ENCODE assay signal across 4 fruit fly cellular contexts in genomic region chr3R:10170356-10170876, dm6.
TF ChIP-seq lines count a peak whose summit lies in the region.

Best1 (minus strand) TSS chr3R:10170487.

TF ChIP-seq in whole organism, adult, 20 proteins besides CTCF, POLR2A, EP300 and RAD21 (continued from another document):
- TF ChIP-seq CG33017 (tag; optimal IDR thresholded peaks at IDR 0.05; lab: Kevin White, UChicago) = peak; percentile 93
- TF ChIP-seq cic (GFP tag; optimal IDR thresholded peaks at IDR 0.05; lab: Kevin White, UChicago) = peak; percentile 64
TF ChIP-seq in whole organism, adult: peak in this region for 18.

TF ChIP-seq in whole organism, embryonic, 481 proteins besides CTCF, POLR2A, EP300 and RAD21 (continued from another document and continues in another):
- TF ChIP-seq CG15479 (GFP tag; optimal IDR thresholded peaks at IDR 0.05; lab: Kevin White, UChicago) (no peak), CG1832 (GFP tag; optimal IDR thresholded peaks at IDR 0.05; lab: Kevin White, UChicago) (no peak), CG7928 (GFP tag; optimal IDR thresholded peaks at IDR 0.05; lab: Kevin White, UChicago) (peak; percentile 32), CG18599 (GFP tag; optimal IDR thresholded peaks at IDR 0.05; lab: Kevin White, UChicago) (peak; percentile 94), CG1647 (GFP tag; optimal IDR thresholded peaks at IDR 0.05; lab: Kevin White, UChicago) (peak; percentile 24), CG1603 (tag; optimal IDR thresholded peaks at IDR 0.05; lab: Kevin White, UChicago) (peak; percentile 82), CG30403 (GFP tag; optimal IDR thresholded peaks at IDR 0.05; lab: Kevin White, UChicago) (peak; percentile 91), Fer2 (tag; optimal IDR thresholded peaks at IDR 0.05; lab: Kevin White, UChicago) (peak; percentile 87), tx (GFP tag; optimal IDR thresholded peaks at IDR 0.05; lab: Kevin White, UChicago) (peak; percentile 32), Usf (GFP tag; optimal IDR thresholded peaks at IDR 0.05; lab: Kevin White, UChicago) (peak; percentile 82), H2.0 (GFP tag; IDR thresholded peaks at IDR 0.05; lab: Robert Waterston, UW) (peak; percentile 91), CG7786 (GFP tag; optimal IDR thresholded peaks at IDR 0.05; lab: Kevin White, UChicago) (peak; percentile 59), Ets97D (GFP tag; optimal IDR thresholded peaks at IDR 0.05; lab: Kevin White, UChicago) (peak; percentile 63), CG10654 (GFP tag; optimal IDR thresholded peaks at IDR 0.05; lab: Kevin White, UChicago) (peak; percentile 69), CG11398 (GFP tag; optimal IDR thresholded peaks at IDR 0.05; lab: Kevin White, UChicago) (peak; percentile 38), CG10462 (GFP tag; optimal IDR thresholded peaks at IDR 0.05; lab: Kevin White, UChicago) (peak; percentile 61), ci (GFP tag; IDR thresholded peaks at IDR 0.05; lab: Robert Waterston, UW) (peak; percentile 95), CG13296 (GFP tag; optimal IDR thresholded peaks at IDR 0.05; lab: Kevin White, UChicago) (peak; percentile 93), sqz (GFP tag; optimal IDR thresholded peaks at IDR 0.05; lab: Kevin White, UChicago) (peak; percentile 70), CG4820 (GFP tag; optimal IDR thresholded peaks at IDR 0.05; lab: Kevin White, UChicago) (peak; percentile 79), Dfd (GFP tag; optimal IDR thresholded peaks at IDR 0.05; lab: Kevin White, UChicago) (no peak), ab (GFP tag; optimal IDR thresholded peaks at IDR 0.05; lab: Kevin White, UChicago) (peak; percentile 4), btn (GFP tag; optimal IDR thresholded peaks at IDR 0.05; lab: Kevin White, UChicago) (no peak), ac (GFP tag; optimal IDR thresholded peaks at IDR 0.05; lab: Kevin White, UChicago) (peak; percentile 64), fd96Cb (tag; optimal IDR thresholded peaks at IDR 0.05; lab: Kevin White, UChicago) (peak; percentile 91), klu (GFP tag; IDR thresholded peaks at IDR 0.05; lab: Robert Waterston, UW) (peak; percentile 78), Scr (GFP tag; IDR thresholded peaks at IDR 0.05; lab: Robert Waterston, UW; ENCODE audit: partially characterized antibody) (peak; percentile 47), CG3281 (GFP tag; optimal IDR thresholded peaks at IDR 0.05; lab: Kevin White, UChicago) (peak; percentile 92), CG10959 (GFP tag; IDR thresholded peaks at IDR 0.05; lab: Robert Waterston, UW) (peak; percentile 92), CG8944 (GFP tag; optimal IDR thresholded peaks at IDR 0.05; lab: Kevin White, UChicago) (peak; percentile 65), CG42726 (GFP tag; IDR thresholded peaks at IDR 0.05; lab: Robert Waterston, UW; ENCODE audit: partially characterized antibody) (no peak; the same call in none of the 2 replicates), CG14710 (tag; optimal IDR thresholded peaks at IDR 0.05; lab: Kevin White, UChicago) (peak; percentile 85), CG2199 (GFP tag; IDR thresholded peaks at IDR 0.05; lab: Robert Waterston, UW) (peak; percentile 92; the same call in 2 of the 3 replicates), Adf1 (GFP tag; IDR thresholded peaks at IDR 0.05; lab: Robert Waterston, UW) (peak; percentile 75), Dek (tag; optimal IDR thresholded peaks at IDR 0.05; lab: Kevin White, UChicago) (peak; percentile 93), hbn (GFP tag; IDR thresholded peaks at IDR 0.05; lab: Robert Waterston, UW; ENCODE audit: partially characterized antibody) (peak; percentile 55), fd64A (GFP tag; optimal IDR thresholded peaks at IDR 0.05; lab: Kevin White, UChicago) (peak; percentile 59), CG9727 (GFP tag; optimal IDR thresholded peaks at IDR 0.05; lab: Kevin White, UChicago) (peak; percentile 89), CG14050 (GFP tag; IDR thresholded peaks at IDR 0.05; lab: Robert Waterston, UW) (peak; percentile 85), pita (GFP tag; optimal IDR thresholded peaks at IDR 0.05; lab: Kevin White, UChicago) (no peak), CHES-1-like (GFP tag; optimal IDR thresholded peaks at IDR 0.05; lab: Kevin White, UChicago) (peak; percentile 65), trh (GFP tag; optimal IDR thresholded peaks at IDR 0.05; lab: Kevin White, UChicago) (peak; percentile 69)

TF ChIP-seq in whole organism, prepupa, 60 proteins besides CTCF, POLR2A, EP300 and RAD21 (continued from another document):
- TF ChIP-seq topi (GFP tag; optimal IDR thresholded peaks at IDR 0.05; lab: Kevin White, UChicago) (peak; percentile 86), CG8319 (GFP tag; optimal IDR thresholded peaks at IDR 0.05; lab: Kevin White, UChicago) (peak; percentile 81), fd85E (GFP tag; optimal IDR thresholded peaks at IDR 0.05; lab: Kevin White, UChicago) (peak; percentile 71), CG10631 (GFP tag; optimal IDR thresholded peaks at IDR 0.05; lab: Kevin White, UChicago) (peak; percentile 93), CG3032 (tag; optimal IDR thresholded peaks at IDR 0.05; lab: Kevin White, UChicago) (peak; percentile 89), acj6 (GFP tag; optimal IDR thresholded peaks at IDR 0.05; lab: Kevin White, UChicago) (peak; percentile 90), CG6163 (GFP tag; IDR thresholded peaks at IDR 0.05; lab: Robert Waterston, UW) (peak; percentile 96), Met (GFP tag; optimal IDR thresholded peaks at IDR 0.05; lab: Kevin White, UChicago) (peak; percentile 91), salr (GFP tag; optimal IDR thresholded peaks at IDR 0.05; lab: Kevin White, UChicago) (peak; percentile 65 to 77), fkh (GFP tag; optimal IDR thresholded peaks at IDR 0.05; lab: Kevin White, UChicago) (peak; percentile 80), ss (GFP tag; optimal IDR thresholded peaks at IDR 0.05; lab: Kevin White, UChicago) (peak; percentile 86 to 91), CG4318 (GFP tag; optimal IDR thresholded peaks at IDR 0.05; lab: Kevin White, UChicago) (peak; percentile 80), Sox15 (GFP tag; optimal IDR thresholded peaks at IDR 0.05; lab: Kevin White, UChicago) (peak; percentile 70), achi (GFP tag; optimal IDR thresholded peaks at IDR 0.05; lab: Kevin White, UChicago) (peak; percentile 94), CG8632 (GFP tag; optimal IDR thresholded peaks at IDR 0.05; lab: Kevin White, UChicago) (peak; percentile 95), Eip93F (GFP tag; optimal IDR thresholded peaks at IDR 0.05; lab: Kevin White, UChicago) (peak; percentile 73), Eip75B (GFP tag; optimal IDR thresholded peaks at IDR 0.05; lab: Kevin White, UChicago) (peak; percentile 81), CG1621 (tag; optimal IDR thresholded peaks at IDR 0.05; lab: Kevin White, UChicago) (peak; percentile 88), OdsH (GFP tag; optimal IDR thresholded peaks at IDR 0.05; lab: Kevin White, UChicago) (peak; percentile 90), Smox (GFP tag; optimal IDR thresholded peaks at IDR 0.05; lab: Kevin White, UChicago) (peak; percentile 86), Sox14 (GFP tag; optimal IDR thresholded peaks at IDR 0.05; lab: Kevin White, UChicago) (peak; percentile 87), CG31627 (GFP tag; optimal IDR thresholded peaks at IDR 0.05; lab: Kevin White, UChicago) (peak; percentile 82), cyc (GFP tag; optimal IDR thresholded peaks at IDR 0.05; lab: Kevin White, UChicago) (peak; percentile 85), CG32006 (GFP tag; optimal IDR thresholded peaks at IDR 0.05; lab: Kevin White, UChicago) (peak; percentile 91), Blimp-1 (GFP tag; optimal IDR thresholded peaks at IDR 0.05; lab: Kevin White, UChicago) (peak; percentile 89), Eip78C (GFP tag; lab: Kevin White, UChicago) (peak; percentile 96), pdm3 (GFP tag; optimal IDR thresholded peaks at IDR 0.05; lab: Kevin White, UChicago) (peak; percentile 86), CG34406 (GFP tag; optimal IDR thresholded peaks at IDR 0.05; lab: Kevin White, UChicago) (peak; percentile 96), net (GFP tag; optimal IDR thresholded peaks at IDR 0.05; lab: Kevin White, UChicago) (peak; percentile 91), Hr4 (GFP tag; optimal IDR thresholded peaks at IDR 0.05; lab: Kevin White, UChicago) (peak; percentile 88), spab (GFP tag; optimal IDR thresholded peaks at IDR 0.05; lab: Kevin White, UChicago) (peak; percentile 82), CG6854 (GFP tag; optimal IDR thresholded peaks at IDR 0.05; lab: Kevin White, UChicago) (peak; percentile 96), Ets96B (tag; optimal IDR thresholded peaks at IDR 0.05; lab: Kevin White, UChicago) (peak; percentile 85), CG11294 (GFP tag; IDR thresholded peaks at IDR 0.05; lab: Robert Waterston, UW) (peak; percentile 84), lz (GFP tag; optimal IDR thresholded peaks at IDR 0.05; lab: Kevin White, UChicago) (peak; percentile 89), CG6792 (GFP tag; optimal IDR thresholded peaks at IDR 0.05; lab: Kevin White, UChicago) (peak; percentile 92), Hr38 (GFP tag; optimal IDR thresholded peaks at IDR 0.05; lab: Kevin White, UChicago) (no peak), CG3919 (GFP tag; optimal IDR thresholded peaks at IDR 0.05; lab: Kevin White, UChicago) (peak; percentile 96), Ets21C (GFP tag; optimal IDR thresholded peaks at IDR 0.05; lab: Kevin White, UChicago) (peak; percentile 70), CG9139 (GFP tag; optimal IDR thresholded peaks at IDR 0.05; lab: Kevin White, UChicago) (peak; percentile 83), Sox102F (GFP tag; optimal IDR thresholded peaks at IDR 0.05; lab: Kevin White, UChicago) (peak; percentile 93)

TF ChIP-seq in whole organism, wandering third instar larva, 38 proteins besides CTCF, POLR2A, EP300 and RAD21 (continued from another document):
- peak; percentile 70 for TF ChIP-seq CG32264 (GFP tag; optimal IDR thresholded peaks at IDR 0.05; lab: Kevin White, UChicago)
- TF ChIP-seq psq (GFP tag; optimal IDR thresholded peaks at IDR 0.05; lab: Kevin White, UChicago) = peak; percentile 94
- TF ChIP-seq tai (GFP tag; optimal IDR thresholded peaks at IDR 0.05; lab: Kevin White, UChicago) = no peak
- peak; percentile 72 for TF ChIP-seq sv (GFP tag; optimal IDR thresholded peaks at IDR 0.05; lab: Kevin White, UChicago)
- peak; percentile 69 for TF ChIP-seq Hnf4 (GFP tag; optimal IDR thresholded peaks at IDR 0.05; lab: Kevin White, UChicago)
- TF ChIP-seq Rel (GFP tag; optimal IDR thresholded peaks at IDR 0.05; lab: Kevin White, UChicago) = peak; percentile 37
- peak; percentile 77 for TF ChIP-seq Rel (tag; optimal IDR thresholded peaks at IDR 0.05; lab: Kevin White, UChicago)
- peak; percentile 80 for TF ChIP-seq woc (GFP tag; optimal IDR thresholded peaks at IDR 0.05; lab: Kevin White, UChicago)
- no peak for TF ChIP-seq pan (optimal IDR thresholded peaks at IDR 0.05; lab: Kevin White, UChicago)
- TF ChIP-seq dsf (GFP tag; optimal IDR thresholded peaks at IDR 0.05; lab: Kevin White, UChicago; ENCODE audit: borderline replicate concordance) = peak; percentile 8
- peak; percentile 90 for TF ChIP-seq fru (GFP tag; optimal IDR thresholded peaks at IDR 0.05; lab: Kevin White, UChicago)
- TF ChIP-seq ey (GFP tag; optimal IDR thresholded peaks at IDR 0.05; lab: Kevin White, UChicago) = peak; percentile 79
- TF ChIP-seq Hr78 (GFP tag; optimal IDR thresholded peaks at IDR 0.05; lab: Kevin White, UChicago) = no peak
- TF ChIP-seq rgr (GFP tag; optimal IDR thresholded peaks at IDR 0.05; lab: Kevin White, UChicago) = peak; percentile 93
- TF ChIP-seq CrebA (GFP tag; optimal IDR thresholded peaks at IDR 0.05; lab: Kevin White, UChicago; ENCODE audit: borderline replicate concordance) = peak; percentile 15
- TF ChIP-seq Abd-B (GFP tag; optimal IDR thresholded peaks at IDR 0.05; lab: Kevin White, UChicago) = no peak
- peak; percentile 91 for TF ChIP-seq OdsH (GFP tag; optimal IDR thresholded peaks at IDR 0.05; lab: Kevin White, UChicago)
